Worm (Caenorhabditis elegans): ENCODE results near the gene odc-1.

odc-1 gene

ce11 chrV:6888828-6889227 is 11.2 kb downstream of the odc-1 start (continued):
- TF ChIP-seq nhr-11 (tag; optimal IDR thresholded peaks at IDR 0.05) = no peak

- TF ChIP-seq sea-2 (GFP tag; optimal IDR thresholded peaks at IDR 0.05) (no peak), ceh-28 (tag; optimal IDR thresholded peaks at IDR 0.05) (no peak), unc-62 (GFP tag; optimal IDR thresholded peaks at IDR 0.05) (no peak), nhr-25 (tag; optimal IDR thresholded peaks at IDR 0.05) (no peak), pha-4 (tag; optimal IDR thresholded peaks at IDR 0.05) (no peak), ceh-16 (tag; optimal IDR thresholded peaks at IDR 0.05) (no peak), lsy-12 (tag; optimal IDR thresholded peaks at IDR 0.05) (no peak), hmg-11 (tag; optimal IDR thresholded peaks at IDR 0.05) (no peak), ceh-82 (tag; optimal IDR thresholded peaks at IDR 0.05) (no peak), nhr-77 (tag; optimal IDR thresholded peaks at IDR 0.05) (no peak), fkh-2 (tag; optimal IDR thresholded peaks at IDR 0.05) (no peak), elt-3 (tag; optimal IDR thresholded peaks at IDR 0.05) (no peak), ceh-9 (tag; optimal IDR thresholded peaks at IDR 0.05) (no peak), aly-2 (tag; optimal IDR thresholded peaks at IDR 0.05) (no peak)
Observed at ce11 chrV:6885070-6885469, 15.0 kb downstream of the odc-1 start.

- TF ChIP-seq ceh-28 (tag; optimal IDR thresholded peaks at IDR 0.05) (no peak), lin-39 (tag; optimal IDR thresholded peaks at IDR 0.05) (no peak), skn-1 (tag; optimal IDR thresholded peaks at IDR 0.05) (no peak)
Observed at ce11 chrV:6882452-6882939, 17.5 kb downstream of the odc-1 start.

- TF ChIP-seq elt-2 (tag; optimal IDR thresholded peaks at IDR 0.05) = peak; percentile 68
- TF ChIP-seq unc-62 (GFP tag; optimal IDR thresholded peaks at IDR 0.05) = no peak
Observed at ce11 chrV:6881735-6882134, 18.3 kb downstream of the odc-1 start.

ce11 chrV:6881038-6881437 is 19.0 kb downstream of the odc-1 start, which contains the start of gene unc-70:
TSS of gene unc-70 (plus strand) at chrV:6881338.
- TF ChIP-seq R02D3.7 (tag; optimal IDR thresholded peaks at IDR 0.05) (no peak), ztf-11 (tag; optimal IDR thresholded peaks at IDR 0.05) (no peak), pha-4 (tag; optimal IDR thresholded peaks at IDR 0.05) (no peak), ceh-9 (tag; optimal IDR thresholded peaks at IDR 0.05) (no peak), unc-39 (tag; optimal IDR thresholded peaks at IDR 0.05) (no peak), nhr-28 (tag; optimal IDR thresholded peaks at IDR 0.05) (no peak), pqm-1 (tag; optimal IDR thresholded peaks at IDR 0.05) (no peak), daf-12 (tag; optimal IDR thresholded peaks at IDR 0.05) (no peak), ceh-28 (tag; optimal IDR thresholded peaks at IDR 0.05) (no peak), lin-15B (tag; optimal IDR thresholded peaks at IDR 0.05) (no peak), jun-1 (tag; optimal IDR thresholded peaks at IDR 0.05) (no peak), zag-1 (tag; optimal IDR thresholded peaks at IDR 0.05) (no peak)

ce11 chrV:6880623-6881022 is 19.4 kb downstream of the odc-1 start:
- TF ChIP-seq ama-1 (optimal IDR thresholded peaks at IDR 0.05) = peak; percentile 43
- no peak for TF ChIP-seq mml-1 (tag; optimal IDR thresholded peaks at IDR 0.05)
- TF ChIP-seq hmg-11 (tag; optimal IDR thresholded peaks at IDR 0.05) = peak; percentile 64
- peak; percentile 51 for TF ChIP-seq lin-39 (tag; optimal IDR thresholded peaks at IDR 0.05)
- TF ChIP-seq nfya-1 (tag; optimal IDR thresholded peaks at IDR 0.05; ENCODE audit: insufficient read depth) = peak; percentile 64
- no peak for TF ChIP-seq fkh-2 (tag; optimal IDR thresholded peaks at IDR 0.05)
- TF ChIP-seq egl-5 (tag; optimal IDR thresholded peaks at IDR 0.05) = peak; percentile 18
- peak; percentile 93 for TF ChIP-seq snpc-4 (tag; optimal IDR thresholded peaks at IDR 0.05)

- TF ChIP-seq tbx-2 (tag; optimal IDR thresholded peaks at IDR 0.05) (peak; percentile 75), sea-2 (GFP tag; optimal IDR thresholded peaks at IDR 0.05) (peak; percentile 82), jun-1 (tag; optimal IDR thresholded peaks at IDR 0.05) (peak; percentile 29), nhr-76 (tag; optimal IDR thresholded peaks at IDR 0.05) (no peak), unc-62 (GFP tag; optimal IDR thresholded peaks at IDR 0.05) (no peak), egl-27 (tag; optimal IDR thresholded peaks at IDR 0.05) (no peak), nhr-43 (tag; optimal IDR thresholded peaks at IDR 0.05; ENCODE audit: poor library complexity, severe bottlenecking) (peak; percentile 53), nhr-25 (tag; optimal IDR thresholded peaks at IDR 0.05) (peak; percentile 44), elt-3 (tag; optimal IDR thresholded peaks at IDR 0.05) (no peak), nhr-12 (tag; optimal IDR thresholded peaks at IDR 0.05) (no peak), ztf-4 (tag; optimal IDR thresholded peaks at IDR 0.05) (no peak), fos-1 (tag; optimal IDR thresholded peaks at IDR 0.05) (no peak), daf-12 (tag; optimal IDR thresholded peaks at IDR 0.05) (no peak), egl-5 (tag; optimal IDR thresholded peaks at IDR 0.05) (peak; percentile 53), ztf-11 (tag; optimal IDR thresholded peaks at IDR 0.05) (no peak), lin-15B (tag; optimal IDR thresholded peaks at IDR 0.05) (peak; percentile 52), nhr-77 (tag; optimal IDR thresholded peaks at IDR 0.05) (no peak), ceh-28 (tag; optimal IDR thresholded peaks at IDR 0.05) (peak; percentile 87), elt-1 (tag; optimal IDR thresholded peaks at IDR 0.05) (no peak), fkh-10 (GFP tag; optimal IDR thresholded peaks at IDR 0.05) (peak; percentile 83), mml-1 (tag; optimal IDR thresholded peaks at IDR 0.05) (no peak), ceh-16 (tag; optimal IDR thresholded peaks at IDR 0.05) (no peak), lin-39 (tag; optimal IDR thresholded peaks at IDR 0.05) (peak; percentile 83)
Observed at ce11 chrV:6879490-6879889, 20.5 kb downstream of the odc-1 start.

Data from whole organism, L3 larva.